Worm (Caenorhabditis elegans): Measurements from ENCODE around the gene col-17.
A peak's percentile ranks its signal among the peaks of the same experiment; 100 is the strongest.

DNA sequence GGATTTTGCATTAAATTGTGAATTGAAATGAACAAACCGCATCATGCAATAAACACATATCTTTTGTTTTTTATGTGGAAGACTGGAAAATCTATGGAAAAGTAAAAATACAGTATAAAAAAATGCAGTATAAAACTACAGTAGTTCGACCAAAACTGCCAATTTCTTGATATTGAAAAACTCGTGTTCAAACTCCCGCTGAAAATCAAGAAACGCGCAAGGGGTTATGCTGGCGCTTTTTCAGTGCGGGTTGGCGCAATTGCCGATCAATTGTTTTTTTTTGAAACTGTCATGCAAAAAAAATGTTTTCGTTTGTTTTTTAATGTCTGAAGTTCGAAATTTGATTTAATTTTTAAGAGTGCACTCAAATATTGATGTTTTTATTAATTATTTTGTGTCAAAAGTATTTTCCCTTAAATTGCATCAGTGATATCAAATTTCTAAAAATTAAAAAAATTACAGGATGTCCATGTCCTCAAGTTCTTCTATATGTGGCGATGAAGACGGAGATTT, 15.7 kb downstream of the col-17 start, which contains the start of gene dnj-9:
- TF ChIP-seq elt-3 (tag; optimal IDR thresholded peaks at IDR 0.05) = peak; percentile 17
- TF ChIP-seq unc-120 (tag; optimal IDR thresholded peaks at IDR 0.05; ENCODE audit: poor library complexity, severe bottlenecking) = no peak
- no peak for TF ChIP-seq nhr-76 (tag; optimal IDR thresholded peaks at IDR 0.05)
- TF ChIP-seq unc-39 (tag; optimal IDR thresholded peaks at IDR 0.05) = no peak
- peak; percentile 59 for TF ChIP-seq ceh-83 (GFP tag; optimal IDR thresholded peaks at IDR 0.05)
- TF ChIP-seq pha-4 (tag; optimal IDR thresholded peaks at IDR 0.05) = peak; percentile 70
- TF ChIP-seq ces-1 (GFP tag; optimal IDR thresholded peaks at IDR 0.05) = peak; percentile 59

Measured in whole organism, mixed stage, embryonic.